Worm (Caenorhabditis elegans): ENCODE results near the gene srv-32.
"Not testable (repeated sequence)": the region's sequence is repeated elsewhere in the genome, so short reads cannot be mapped to it uniquely, and the experiment has no call there.

DNA sequence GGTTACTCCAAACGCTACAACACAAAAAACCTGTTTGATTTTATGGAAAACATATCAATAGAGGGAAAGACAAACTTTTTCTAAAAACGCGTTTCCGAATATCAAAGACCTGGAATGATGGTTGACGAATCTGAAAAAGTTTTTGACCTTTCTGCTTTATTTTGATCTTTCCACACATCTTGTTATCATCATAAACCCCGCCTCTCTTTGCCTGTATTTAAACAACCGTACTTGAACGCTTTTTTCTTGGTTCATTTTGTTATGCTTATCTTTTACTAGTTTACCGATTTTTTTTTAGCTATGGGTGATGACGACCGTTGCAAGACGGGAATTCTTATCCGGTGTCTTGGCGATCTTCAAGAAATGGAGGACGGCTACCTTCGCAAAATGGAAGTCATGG is 29.0 kb downstream of the srv-32 start, which contains the start of gene T13A10.2:
- not testable (repeated sequence) for TF ChIP-seq W03F9.2, dao-5, him-1 (tag; optimal IDR thresholded peaks at IDR 0.05)
